Fruit fly (Drosophila melanogaster) whole organism, prepupa: ENCODE results near the gene CG31075.

Source experiments
- Blimp-1 ChIP-seq: fragments of 200-800 bp; sonication (Bioruptor generic); optimal IDR thresholded peaks from 3 replicates; lab custom pipeline; 2017; ENCODE audit warnings: missing biosample characterization, missing genetic modification characterization, mild to moderate bottlenecking, moderate library complexity, missing genetic modification reagents
- CG10631 ChIP-seq: fragments of 200-800 bp; sonication (Bioruptor generic); optimal IDR thresholded peaks from 2 replicates; lab custom pipeline; 2016; ENCODE audit warnings: missing biosample characterization, missing genetic modification characterization
- CG10669 ChIP-seq: fragments of 200-800 bp; sonication (Bioruptor generic); optimal IDR thresholded peaks from 3 replicates; lab custom pipeline; 2018; ENCODE audit warnings: missing biosample characterization, mild to moderate bottlenecking, missing genetic modification characterization, moderate library complexity
- CG11294 ChIP-seq: fragments of 200-800 bp; sonication (Bioruptor generic); IDR thresholded peaks from 2 replicates; pipeline ENCODE4 v1.3.6; 2022; ENCODE audit warnings: missing biosample characterization, missing genetic modification characterization
- CG11902 ChIP-seq: fragments of 200-800 bp; sonication (Bioruptor generic); optimal IDR thresholded peaks from 3 replicates; lab custom pipeline; 2016; ENCODE audit warnings: missing biosample characterization, missing genetic modification characterization
- CG15336 ChIP-seq: fragments of 200-800 bp; sonication (Bioruptor generic); IDR thresholded peaks from 2 replicates; pipeline ENCODE4 v1.3.6; 2022; ENCODE audit warnings: missing biosample characterization, missing genetic modification characterization
- CG1621 ChIP-seq: fragments of 200-800 bp; sonication (Bioruptor generic); optimal IDR thresholded peaks from 3 replicates; lab custom pipeline; 2018; ENCODE audit warnings: missing biosample characterization, mild to moderate bottlenecking, missing genetic modification characterization
- CG16779 ChIP-seq: fragments of 200-800 bp; sonication (Bioruptor generic); optimal IDR thresholded peaks from 3 replicates; lab custom pipeline; 2017; ENCODE audit warnings: missing biosample characterization, mild to moderate bottlenecking, missing genetic modification characterization
- CG3032 ChIP-seq: fragments of 200-800 bp; optimal IDR thresholded peaks from 2 replicates; lab custom pipeline; 2019; ENCODE audit warnings: missing biosample characterization, mild to moderate bottlenecking, missing genetic modification characterization, moderate library complexity
- CG31627 ChIP-seq: fragments of 200-800 bp; sonication (Bioruptor generic); optimal IDR thresholded peaks from 3 replicates; lab custom pipeline; 2016; ENCODE audit warnings: missing biosample characterization, missing genetic modification characterization
- CG32006 ChIP-seq: fragments of 200-800 bp; sonication (Bioruptor generic); optimal IDR thresholded peaks from 3 replicates; lab custom pipeline; 2017; ENCODE audit warnings: missing biosample characterization, mild to moderate bottlenecking, missing genetic modification characterization
- CG34406 ChIP-seq: fragments of 200-800 bp; sonication (Bioruptor generic); optimal IDR thresholded peaks from 3 replicates; lab custom pipeline; 2016; ENCODE audit warnings: missing biosample characterization, missing genetic modification characterization
- CG3919 ChIP-seq: fragments of 200-800 bp; sonication (Bioruptor generic); optimal IDR thresholded peaks from 3 replicates; lab custom pipeline; 2016; ENCODE audit warnings: missing biosample characterization, missing genetic modification characterization
- CG4318 ChIP-seq: fragments of 200-800 bp; sonication (Bioruptor generic); optimal IDR thresholded peaks from 3 replicates; lab custom pipeline; 2017; ENCODE audit warnings: missing biosample characterization, mild to moderate bottlenecking, missing genetic modification characterization
- CG6163 ChIP-seq: fragments of 200-800 bp; sonication (Bioruptor generic); IDR thresholded peaks from 3 replicates; pipeline ENCODE4 v1.3.6; 2022; ENCODE audit warnings: missing biosample characterization, missing genetic modification characterization
- CG6276 ChIP-seq: fragments of 200-800 bp; sonication (Bioruptor generic); optimal IDR thresholded peaks from 2 replicates; lab custom pipeline; 2017; ENCODE audit warnings: missing biosample characterization, mild to moderate bottlenecking, missing genetic modification characterization
- CG6792 ChIP-seq: fragments of 200-800 bp; sonication (Bioruptor generic); optimal IDR thresholded peaks from 3 replicates; lab custom pipeline; 2016; ENCODE audit warnings: missing biosample characterization, missing genetic modification characterization
- CG6808 ChIP-seq: fragments of 200-800 bp; sonication (Bioruptor generic); optimal IDR thresholded peaks from 3 replicates; lab custom pipeline; 2017; ENCODE audit warnings: missing biosample characterization, missing genetic modification characterization, mild to moderate bottlenecking, moderate library complexity, missing genetic modification reagents
- CG6854 ChIP-seq: fragments of 200-800 bp; sonication (Bioruptor generic); optimal IDR thresholded peaks from 2 replicates; lab custom pipeline; 2017; ENCODE audit warnings: missing biosample characterization, mild to moderate bottlenecking, missing genetic modification characterization
- CG7368 ChIP-seq: fragments of 200-800 bp; sonication (Bioruptor generic); optimal IDR thresholded peaks from 3 replicates; lab custom pipeline; 2016; ENCODE audit warnings: missing biosample characterization, missing genetic modification characterization
- CG8119 ChIP-seq: fragments of 200-800 bp; sonication (Bioruptor generic); IDR thresholded peaks from 3 replicates; pipeline ENCODE4 v1.3.6; 2022; ENCODE audit warnings: missing biosample characterization, missing genetic modification characterization
- CG8319 ChIP-seq: fragments of 200-800 bp; sonication (Bioruptor generic); optimal IDR thresholded peaks from 3 replicates; lab custom pipeline; 2016; ENCODE audit warnings: missing biosample characterization, missing genetic modification characterization
- CG8632 ChIP-seq: fragments of 200-800 bp; sonication (Bioruptor generic); optimal IDR thresholded peaks from 3 replicates; lab custom pipeline; 2016; ENCODE audit warnings: missing biosample characterization, missing genetic modification characterization
- CG9139 ChIP-seq: fragments of 200-800 bp; sonication (Bioruptor generic); optimal IDR thresholded peaks from 3 replicates; lab custom pipeline; 2017; ENCODE audit warnings: missing biosample characterization, mild to moderate bottlenecking, missing genetic modification characterization
- Eip78C ChIP-seq: fragments of 200-800 bp; sonication (Bioruptor generic); peaks from one replicate; lab custom pipeline; 2016; ENCODE audit warnings: missing biosample characterization, missing genetic modification characterization
- Ets96B ChIP-seq: fragments of 200-800 bp; optimal IDR thresholded peaks from 2 replicates; lab custom pipeline; 2019; ENCODE audit warnings: missing biosample characterization, mild to moderate bottlenecking, missing genetic modification characterization, moderate library complexity
- Hr38 ChIP-seq: sonication (Bioruptor generic); optimal IDR thresholded peaks from 2 replicates; lab custom pipeline; 2016; ENCODE audit warnings: missing biosample characterization, missing genetic modification characterization
- Hr39 ChIP-seq: fragments of 200-800 bp; sonication (Bioruptor generic); optimal IDR thresholded peaks from 2 replicates; lab custom pipeline; 2016; ENCODE audit warnings: missing biosample characterization, missing genetic modification characterization
- Hr4 ChIP-seq: fragments of 200-800 bp; sonication (Bioruptor generic); optimal IDR thresholded peaks from 3 replicates; lab custom pipeline; 2016; ENCODE audit warnings: missing biosample characterization, missing genetic modification characterization
- Lpt ChIP-seq: fragments of 200-800 bp; sonication (Bioruptor generic); optimal IDR thresholded peaks from 3 replicates; lab custom pipeline; 2016; ENCODE audit warnings: missing biosample characterization, missing genetic modification characterization
- Met ChIP-seq: fragments of 200-800 bp; sonication (Bioruptor generic); optimal IDR thresholded peaks from 3 replicates; lab custom pipeline; 2016; ENCODE audit warnings: missing biosample characterization, missing genetic modification characterization
- OdsH ChIP-seq: fragments of 200-800 bp; sonication (Bioruptor generic); optimal IDR thresholded peaks from 3 replicates; lab custom pipeline; 2016; ENCODE audit warnings: missing biosample characterization, missing genetic modification characterization
- Smox ChIP-seq: fragments of 200-800 bp; sonication (Bioruptor generic); optimal IDR thresholded peaks from 3 replicates; lab custom pipeline; 2016; ENCODE audit warnings: missing biosample characterization, missing genetic modification characterization
- Sox102F ChIP-seq: fragments of 200-800 bp; sonication (Bioruptor generic); optimal IDR thresholded peaks from 2 replicates; lab custom pipeline; 2016; ENCODE audit warnings: missing biosample characterization, mild to moderate bottlenecking, missing genetic modification characterization
- Sox14 ChIP-seq: fragments of 200-800 bp; sonication (Bioruptor generic); optimal IDR thresholded peaks from 3 replicates; lab custom pipeline; 2016; ENCODE audit warnings: missing biosample characterization, missing genetic modification characterization
- Sox15 ChIP-seq: fragments of 200-800 bp; sonication (Bioruptor generic); optimal IDR thresholded peaks from 3 replicates; lab custom pipeline; 2016; ENCODE audit warnings: missing biosample characterization, missing genetic modification characterization
- achi ChIP-seq: fragments of 200-800 bp; sonication (Bioruptor generic); optimal IDR thresholded peaks from 3 replicates; lab custom pipeline; 2016; ENCODE audit warnings: missing biosample characterization, missing genetic modification characterization
- acj6 ChIP-seq: fragments of 200-800 bp; sonication (Bioruptor generic); optimal IDR thresholded peaks from 3 replicates; lab custom pipeline; 2016; ENCODE audit warnings: missing biosample characterization, missing genetic modification characterization
- dac ChIP-seq: fragments of 200-800 bp; sonication (Bioruptor generic); optimal IDR thresholded peaks from 2 replicates; lab custom pipeline; 2017; ENCODE audit warnings: missing biosample characterization, mild to moderate bottlenecking, missing genetic modification characterization
- dsx ChIP-seq: fragments of 200-800 bp; optimal IDR thresholded peaks from 3 replicates; lab custom pipeline; 2019; ENCODE audit warnings: missing biosample characterization, mild to moderate bottlenecking, missing genetic modification characterization, moderate library complexity; ENCODE audit not compliant: poor library complexity, severe bottlenecking
- eg ChIP-seq: fragments of 200-800 bp; sonication (Bioruptor generic); IDR thresholded peaks from 3 replicates; pipeline ENCODE4 v1.3.6; 2022; ENCODE audit warnings: missing biosample characterization, missing genetic modification characterization
- esn ChIP-seq: fragments of 200-800 bp; sonication (Bioruptor generic); optimal IDR thresholded peaks from 2 replicates; lab custom pipeline; 2016; ENCODE audit warnings: missing biosample characterization, mild to moderate bottlenecking, missing genetic modification characterization, moderate library complexity
- fd59A ChIP-seq: fragments of 200-800 bp; sonication (Bioruptor generic); optimal IDR thresholded peaks from 2 replicates; lab custom pipeline; 2017; ENCODE audit warnings: missing biosample characterization, mild to moderate bottlenecking, missing genetic modification characterization, missing genetic modification reagents
- fd85E ChIP-seq: fragments of 200-800 bp; sonication (Bioruptor generic); optimal IDR thresholded peaks from 3 replicates; lab custom pipeline; 2016; ENCODE audit warnings: missing biosample characterization, missing genetic modification characterization
- fkh ChIP-seq: fragments of 200-800 bp; sonication (Bioruptor generic); optimal IDR thresholded peaks from 3 replicates; lab custom pipeline; 2017; ENCODE audit warnings: missing biosample characterization, mild to moderate bottlenecking, missing genetic modification characterization, moderate library complexity
- lz ChIP-seq: fragments of 200-800 bp; sonication (Bioruptor generic); optimal IDR thresholded peaks from 3 replicates; lab custom pipeline; 2016; ENCODE audit warnings: missing biosample characterization, missing genetic modification characterization
- pdm3 ChIP-seq: fragments of 200-800 bp; sonication (Bioruptor generic); optimal IDR thresholded peaks from 3 replicates; lab custom pipeline; 2016; ENCODE audit warnings: missing biosample characterization, missing genetic modification characterization
- salr ChIP-seq, 2 experiments: fragments of 200-800 bp; sonication (Bioruptor generic); optimal IDR thresholded peaks; 3 replicates each; lab custom pipeline; 2016 to 2018; ENCODE audit warnings: missing biosample characterization in 2 of 2, missing genetic modification characterization in 2 of 2, mild to moderate bottlenecking in 1 of 2
- spab ChIP-seq: fragments of 200-800 bp; sonication (Bioruptor generic); optimal IDR thresholded peaks from 2 replicates; lab custom pipeline; 2017; ENCODE audit warnings: missing biosample characterization, mild to moderate bottlenecking, missing genetic modification characterization, missing genetic modification reagents
- ss ChIP-seq, 2 experiments: fragments of 200-800 bp; sonication (Bioruptor generic); optimal IDR thresholded peaks; 2 replicates in 1 of 2; 3 replicates in 1 of 2; lab custom pipeline; 2017 to 2018; ENCODE audit warnings: mild to moderate bottlenecking in 2 of 2, missing biosample characterization in 2 of 2, missing genetic modification characterization in 2 of 2, moderate library complexity in 1 of 2
- topi ChIP-seq: fragments of 200-800 bp; sonication (Bioruptor generic); optimal IDR thresholded peaks from 3 replicates; lab custom pipeline; 2016; ENCODE audit warnings: missing biosample characterization, missing genetic modification characterization
- vri ChIP-seq: fragments of 200-800 bp; sonication (Bioruptor generic); optimal IDR thresholded peaks from 3 replicates; lab custom pipeline; 2016; ENCODE audit warnings: missing biosample characterization, mild to moderate bottlenecking, missing genetic modification characterization

CG31075 gene

DNA sequence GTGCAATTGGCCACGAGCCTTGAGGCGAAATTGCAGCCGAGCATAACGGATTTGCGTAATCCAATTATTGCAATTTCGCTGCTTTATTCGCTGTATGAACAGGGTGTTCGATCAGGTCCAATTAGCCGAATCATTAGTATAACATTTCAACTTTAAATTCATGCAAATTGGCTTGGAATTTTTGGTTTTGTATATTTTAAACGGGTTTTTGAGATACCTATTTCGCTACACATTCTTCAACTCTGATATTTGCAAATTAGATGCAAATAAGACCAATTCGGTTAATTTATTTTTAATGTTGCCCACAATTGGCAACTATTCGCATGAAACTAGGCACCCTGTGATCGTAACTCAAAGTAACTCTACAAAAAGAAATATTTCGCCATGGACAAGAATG, 34.8 kb downstream of the CG31075 start:
- TF ChIP-seq CG10669 (peak; percentile 94), CG10631 (GFP tag; lab: Kevin White, UChicago) (peak; percentile 78), topi (peak; percentile 81), fkh (GFP tag; lab: Kevin White, UChicago) (no peak), dsx (peak; percentile 86), CG15336 (GFP tag; lab: Robert Waterston, UW) (peak; percentile 96), CG16779 (peak; percentile 64), CG6792 (peak; percentile 81), salr (GFP tag; optimal IDR thresholded peaks at IDR 0.05; lab: Kevin White, UChicago) (peak; percentile 93 to 97), Sox15 (GFP tag; lab: Kevin White, UChicago) (peak; percentile 88), CG34406 (GFP tag; lab: Kevin White, UChicago) (peak; percentile 65), CG31627 (GFP tag; lab: Kevin White, UChicago) (peak; percentile 81), CG6163 (GFP tag; lab: Robert Waterston, UW) (peak; percentile 87), lz (GFP tag; lab: Kevin White, UChicago) (peak; percentile 77), Sox14 (GFP tag; lab: Kevin White, UChicago) (peak; percentile 93), Ets96B (tag; lab: Kevin White, UChicago) (peak; percentile 91), spab (GFP tag; lab: Kevin White, UChicago) (peak; percentile 77), CG3919 (GFP tag; lab: Kevin White, UChicago) (peak; percentile 94), dac (GFP tag; lab: Kevin White, UChicago) (peak; percentile 95), CG6808 (GFP tag; lab: Kevin White, UChicago) (peak; percentile 87), Met (GFP tag; lab: Kevin White, UChicago) (peak; percentile 20), CG3032 (peak; percentile 92), esn (GFP tag; lab: Kevin White, UChicago) (peak; percentile 53), fd59A (GFP tag; lab: Kevin White, UChicago) (peak; percentile 90), Hr39 (GFP tag; lab: Kevin White, UChicago) (peak; percentile 75), Hr38 (GFP tag; lab: Kevin White, UChicago) (peak; percentile 73), Hr4 (GFP tag; lab: Kevin White, UChicago) (peak; percentile 97), CG11902 (GFP tag; lab: Kevin White, UChicago) (peak; percentile 72), CG8632 (peak; percentile 78), achi (GFP tag; lab: Kevin White, UChicago) (peak; percentile 87), Lpt (GFP tag; lab: Kevin White, UChicago) (peak; percentile 89), CG6276 (peak; percentile 89), vri (GFP tag; lab: Kevin White, UChicago) (no peak), CG32006 (peak; percentile 94), acj6 (GFP tag; lab: Kevin White, UChicago) (peak; percentile 94), CG8119 (GFP tag; lab: Robert Waterston, UW) (peak; percentile 97), pdm3 (peak; percentile 97), CG9139 (GFP tag; lab: Kevin White, UChicago) (peak; percentile 28), OdsH (peak; percentile 97), ss (GFP tag; optimal IDR thresholded peaks at IDR 0.05; lab: Kevin White, UChicago) (peak in 1 of 2 experiments; percentile 68), Blimp-1 (GFP tag; lab: Kevin White, UChicago) (no peak), CG4318 (peak; percentile 93), Sox102F (GFP tag; lab: Kevin White, UChicago) (no peak), eg (peak; percentile 93), Smox (GFP tag; lab: Kevin White, UChicago) (peak; percentile 74), CG11294 (GFP tag; lab: Robert Waterston, UW) (peak; percentile 89), CG1621 (tag; lab: Kevin White, UChicago) (peak; percentile 94), Eip78C (GFP tag; lab: Kevin White, UChicago) (peak; percentile 99), CG6854 (GFP tag; lab: Kevin White, UChicago) (no peak), CG7368 (GFP tag; lab: Kevin White, UChicago) (peak; percentile 94), fd85E (peak; percentile 83), CG8319 (GFP tag; lab: Kevin White, UChicago) (peak; percentile 90)
